Worm (Caenorhabditis elegans) whole organism, young adult: ENCODE results near the gene ben-1.

Experiments
- C06A6.2 ChIP-seq: fragments of 200-800 bp; sonication (Bioruptor generic); conservative IDR thresholded peaks from 2 replicates; pipeline ENCODE4 v1.3.6; 2022; ENCODE audit warnings: missing genetic modification characterization, missing compliant biosample characterization
- D2030.7 ChIP-seq: fragments of 200-800 bp; sonication (Bioruptor generic); IDR thresholded peaks from 2 replicates; pipeline ENCODE4 v1.3.6; 2022; ENCODE audit warnings: missing genetic modification reagents, missing genetic modification characterization, missing compliant biosample characterization
- F49E8.2 ChIP-seq: sonication (generic microtip); optimal IDR thresholded peaks from 3 replicates; lab custom pipeline; 2017; ENCODE audit warnings: missing genetic modification characterization, mild to moderate bottlenecking, missing compliant biosample characterization, antibody characterized with exemption, moderate library complexity; ENCODE audit not compliant: insufficient read depth
- F57C9.4 ChIP-seq: sonication (generic microtip); optimal IDR thresholded peaks from 2 replicates; lab custom pipeline; 2017; ENCODE audit warnings: mild to moderate bottlenecking, missing genetic modification characterization, missing compliant biosample characterization
- Y56A3A.18 ChIP-seq: fragments of 200-800 bp; sonication (Bioruptor generic); IDR thresholded peaks from 2 replicates; pipeline ENCODE4 v1.3.6; 2022; ENCODE audit warnings: missing genetic modification reagents, missing genetic modification characterization, missing compliant biosample characterization
- Y79H2A.3 ChIP-seq: fragments of 200-800 bp; sonication (Bioruptor generic); conservative IDR thresholded peaks from 2 replicates; pipeline ENCODE4 v1.3.6; 2022; ENCODE audit warnings: missing genetic modification reagents, missing genetic modification characterization, missing compliant biosample characterization
- Y95B8A.8 ChIP-seq: fragments of 200-800 bp; sonication (Bioruptor generic); IDR thresholded peaks from 2 replicates; pipeline ENCODE4 v1.3.6; 2022; ENCODE audit warnings: missing genetic modification reagents, missing genetic modification characterization, missing compliant biosample characterization
- ZK185.1 ChIP-seq: sonication (generic microtip); optimal IDR thresholded peaks from 2 replicates; lab custom pipeline; 2016; ENCODE audit warnings: mild to moderate bottlenecking, missing genetic modification characterization, missing compliant biosample characterization; ENCODE audit not compliant: poor library complexity, severe bottlenecking
- aptf-3 ChIP-seq: fragments of 200-800 bp; sonication (Bioruptor generic); IDR thresholded peaks from 2 replicates; pipeline ENCODE4 v1.3.6; 2022; ENCODE audit warnings: missing genetic modification characterization, missing compliant biosample characterization
- atf-7 ChIP-seq: sonication (generic microtip); optimal IDR thresholded peaks from 2 replicates; lab custom pipeline; 2017; ENCODE audit warnings: mild to moderate bottlenecking, missing genetic modification characterization, missing compliant biosample characterization
- attf-6 ChIP-seq: fragments of 200-800 bp; sonication (Bioruptor generic); IDR thresholded peaks from 2 replicates; pipeline ENCODE4 v1.3.6; 2022; ENCODE audit warnings: missing genetic modification reagents, missing genetic modification characterization, missing compliant biosample characterization
- ccch-3 ChIP-seq: fragments of 200-800 bp; sonication (Bioruptor generic); optimal IDR thresholded peaks from 2 replicates; lab custom pipeline; 2018; ENCODE audit warnings: mild to moderate bottlenecking, missing genetic modification characterization, missing compliant biosample characterization
- cebp-1 ChIP-seq, 2 experiments: fragments of 200-800 bp in 1 of 2; sonication (Bioruptor generic) in 1 of 2; sonication (generic microtip) in 1 of 2; IDR thresholded peaks in 1 of 2; optimal IDR thresholded peaks in 1 of 2; 2 replicates each; pipeline versions ENCODE4 v1.3.6 to Lab custom; 2017 to 2022; ENCODE audit warnings: missing compliant biosample characterization in 2 of 2, missing genetic modification characterization in 2 of 2, mild to moderate bottlenecking in 1 of 2, missing genetic modification reagents in 1 of 2, moderate library complexity in 1 of 2
- ceh-40 ChIP-seq: fragments of 200-800 bp; sonication (Bioruptor generic); IDR thresholded peaks from 2 replicates; pipeline ENCODE4 v1.3.6; 2022; ENCODE audit warnings: missing genetic modification characterization, missing compliant biosample characterization
- ceh-58 ChIP-seq: fragments of 200-800 bp; sonication (Bioruptor generic); IDR thresholded peaks from 2 replicates; pipeline ENCODE4 v1.3.6; 2022; ENCODE audit warnings: missing genetic modification characterization, missing compliant biosample characterization
- ceh-79 ChIP-seq: sonication (generic microtip); optimal IDR thresholded peaks from 2 replicates; lab custom pipeline; 2017; ENCODE audit warnings: mild to moderate bottlenecking, missing genetic modification characterization, missing compliant biosample characterization
- dox-1 ChIP-seq: fragments of 200-800 bp; sonication (Bioruptor generic); IDR thresholded peaks from 2 replicates; pipeline ENCODE4 v1.3.6; 2022; ENCODE audit warnings: missing genetic modification reagents, missing genetic modification characterization, missing compliant biosample characterization
- dpl-1 ChIP-seq: fragments of 150-350 bp; optimal IDR thresholded peaks from 2 replicates; lab custom pipeline; 2014; ENCODE audit warnings: missing biosample characterization, missing genetic modification reagents, missing genetic modification characterization
- efl-1 ChIP-seq: fragments of 150-350 bp; optimal IDR thresholded peaks from 2 replicates; lab custom pipeline; 2014; ENCODE audit warnings: missing biosample characterization, missing genetic modification reagents, missing genetic modification characterization
- egrh-3 ChIP-seq: fragments of 200-800 bp; sonication (Bioruptor generic); IDR thresholded peaks from 2 replicates; pipeline ENCODE4 v1.3.6; 2022; ENCODE audit warnings: missing genetic modification reagents, missing genetic modification characterization, missing compliant biosample characterization
- ekl-4 ChIP-seq: fragments of 200-800 bp; sonication (Bioruptor generic); IDR thresholded peaks from 2 replicates; pipeline ENCODE4 v1.3.6; 2022; ENCODE audit warnings: missing genetic modification reagents, missing genetic modification characterization, missing compliant biosample characterization
- gei-17 ChIP-seq: fragments of 200-800 bp; sonication (Bioruptor generic); optimal IDR thresholded peaks from 2 replicates; lab custom pipeline; 2018; ENCODE audit warnings: mild to moderate bottlenecking, missing genetic modification characterization, missing compliant biosample characterization
- hmg-20 ChIP-seq: fragments of 200-800 bp; sonication (Bioruptor generic); IDR thresholded peaks from 2 replicates; pipeline ENCODE4 v1.3.6; 2022; ENCODE audit warnings: missing genetic modification reagents, missing genetic modification characterization, missing compliant biosample characterization
- lag-1 ChIP-seq: fragments of 200-800 bp; sonication (Bioruptor generic); IDR thresholded peaks from 2 replicates; pipeline ENCODE4 v1.3.6; 2022; ENCODE audit warnings: missing genetic modification reagents, missing genetic modification characterization, missing compliant biosample characterization
- lir-1 ChIP-seq: fragments of 200-800 bp; sonication (Bioruptor generic); conservative IDR thresholded peaks from 2 replicates; pipeline ENCODE4 v1.3.6; 2022; ENCODE audit warnings: missing genetic modification reagents, missing genetic modification characterization, missing compliant biosample characterization
- madf-10 ChIP-seq: sonication (generic microtip); optimal IDR thresholded peaks from 2 replicates; lab custom pipeline; 2016; ENCODE audit warnings: mild to moderate bottlenecking, missing genetic modification characterization, missing compliant biosample characterization
- madf-3 ChIP-seq: fragments of 200-800 bp; sonication (Bioruptor generic); IDR thresholded peaks from 2 replicates; pipeline ENCODE4 v1.3.6; 2022; ENCODE audit warnings: missing genetic modification reagents, missing genetic modification characterization, missing compliant biosample characterization
- madf-8 ChIP-seq: fragments of 200-800 bp; sonication (Bioruptor generic); conservative IDR thresholded peaks from 2 replicates; pipeline ENCODE4 v1.3.6; 2022; ENCODE audit warnings: missing genetic modification reagents, missing genetic modification characterization, missing compliant biosample characterization
- nhr-120 ChIP-seq: fragments of 200-800 bp; sonication (Bioruptor generic); IDR thresholded peaks from 2 replicates; pipeline ENCODE4 v1.3.6; 2022; ENCODE audit warnings: missing genetic modification characterization, missing compliant biosample characterization
- nhr-27 ChIP-seq: fragments of 200-800 bp; sonication (Bioruptor generic); optimal IDR thresholded peaks from 2 replicates; lab custom pipeline; 2018; ENCODE audit warnings: mild to moderate bottlenecking, missing genetic modification characterization, moderate library complexity, missing compliant biosample characterization
- nhr-80 ChIP-seq: sonication (generic microtip); optimal IDR thresholded peaks from 2 replicates; lab custom pipeline; 2016; ENCODE audit warnings: missing genetic modification characterization, missing compliant biosample characterization
- rcor-1 ChIP-seq: fragments of 200-800 bp; sonication (Bioruptor generic); IDR thresholded peaks from 2 replicates; pipeline ENCODE4 v1.3.6; 2022; ENCODE audit warnings: missing genetic modification reagents, missing genetic modification characterization, missing compliant biosample characterization
- rec-8 ChIP-seq, 2 experiments: sonication (generic microtip); optimal IDR thresholded peaks; 2 replicates each; lab custom pipeline; 2016; ENCODE audit warnings: mild to moderate bottlenecking in 2 of 2, missing genetic modification characterization in 2 of 2, missing genetic modification reagents in 2 of 2, missing genotype in 2 of 2, missing biosample characterization in 1 of 2, missing compliant biosample characterization in 1 of 2, moderate library complexity in 1 of 2
- sdz-38 ChIP-seq: sonication (generic microtip); optimal IDR thresholded peaks from 2 replicates; lab custom pipeline; 2016; ENCODE audit warnings: missing genotype, missing genetic modification characterization, missing compliant biosample characterization
- snpc-1.1 ChIP-seq: sonication (generic microtip); optimal IDR thresholded peaks from 2 replicates; lab custom pipeline; 2017; ENCODE audit warnings: missing genetic modification characterization, mild to moderate bottlenecking, missing compliant biosample characterization, antibody characterized with exemption, moderate library complexity, missing genotype, missing genetic modification reagents; ENCODE audit not compliant: insufficient read depth
- snpc-1.3 ChIP-seq: sonication (generic microtip); optimal IDR thresholded peaks from 2 replicates; lab custom pipeline; 2017; ENCODE audit warnings: missing genetic modification characterization, mild to moderate bottlenecking, missing compliant biosample characterization, antibody characterized with exemption, moderate library complexity, missing genotype, missing genetic modification reagents; ENCODE audit not compliant: insufficient read depth
- tbx-9 ChIP-seq: sonication (generic microtip); optimal IDR thresholded peaks from 2 replicates; lab custom pipeline; 2016; ENCODE audit warnings: borderline replicate concordance, missing genetic modification characterization, inconsistent platforms, missing compliant biosample characterization
- tlf-1 ChIP-seq: fragments of 200-800 bp; sonication (Bioruptor generic); optimal IDR thresholded peaks from 2 replicates; lab custom pipeline; 2018; ENCODE audit warnings: mild to moderate bottlenecking, missing genetic modification characterization, missing compliant biosample characterization
- zim-3 ChIP-seq: sonication (generic microtip); optimal IDR thresholded peaks from 2 replicates; lab custom pipeline; 2017; ENCODE audit warnings: mild to moderate bottlenecking, missing genetic modification characterization, moderate library complexity, missing compliant biosample characterization
- ztf-28 ChIP-seq: fragments of 200-800 bp; sonication (Bioruptor generic); IDR thresholded peaks from 2 replicates; pipeline ENCODE4 v1.3.6; 2022; ENCODE audit warnings: missing genetic modification reagents, missing genetic modification characterization, missing compliant biosample characterization
- ztf-3 ChIP-seq: fragments of 200-800 bp; sonication (Bioruptor generic); optimal IDR thresholded peaks from 2 replicates; lab custom pipeline; 2018; ENCODE audit warnings: mild to moderate bottlenecking, missing genetic modification characterization, missing compliant biosample characterization

The ben-1 gene

DNA sequence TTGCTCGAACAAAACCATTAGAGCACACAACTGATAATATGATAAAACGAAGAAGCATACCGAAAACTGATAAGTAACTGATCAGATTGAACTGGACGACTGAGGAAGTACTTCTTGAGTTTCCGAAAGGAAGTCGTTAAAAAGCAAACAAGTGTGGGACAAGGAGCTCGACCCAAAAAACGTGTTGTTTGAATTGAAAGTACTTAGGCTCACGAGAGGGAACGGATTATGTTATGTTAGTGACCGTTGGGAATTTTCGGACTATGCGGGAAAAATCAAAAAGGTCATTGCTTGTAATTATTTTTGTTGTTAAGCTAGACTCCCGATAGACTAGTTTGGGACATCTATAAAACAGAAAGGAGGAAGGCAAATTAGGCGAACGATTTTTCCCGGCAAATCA, 40.2 kb upstream of the ben-1 start, which contains the start of gene C48D5.3:
TSS of gene C48D5.3 (minus strand) at position 101 of the 400 bp plus-strand sequence.
- no peak for TF ChIP-seq tlf-1 (GFP tag; lab: Kevin White, UChicago)
- no peak for TF ChIP-seq rec-8 (tag; optimal IDR thresholded peaks at IDR 0.05; lab: Kevin White, UChicago)
- no peak for TF ChIP-seq nhr-120 (GFP tag; lab: Robert Waterston, UW)
- TF ChIP-seq lir-1 (GFP tag; lab: Robert Waterston, UW) = no peak
- TF ChIP-seq Y56A3A.18 = no peak
- no peak for TF ChIP-seq snpc-1.1 (tag; lab: Kevin White, UChicago)
- no peak for TF ChIP-seq efl-1
- no peak for TF ChIP-seq dox-1 (GFP tag; lab: Robert Waterston, UW)
- TF ChIP-seq attf-6 (GFP tag; lab: Robert Waterston, UW) = no peak
- TF ChIP-seq ekl-4 = no peak
- TF ChIP-seq F49E8.2 (tag; lab: Kevin White, UChicago) = no peak
- TF ChIP-seq, all 124 proteins: peak for 0

DNA sequence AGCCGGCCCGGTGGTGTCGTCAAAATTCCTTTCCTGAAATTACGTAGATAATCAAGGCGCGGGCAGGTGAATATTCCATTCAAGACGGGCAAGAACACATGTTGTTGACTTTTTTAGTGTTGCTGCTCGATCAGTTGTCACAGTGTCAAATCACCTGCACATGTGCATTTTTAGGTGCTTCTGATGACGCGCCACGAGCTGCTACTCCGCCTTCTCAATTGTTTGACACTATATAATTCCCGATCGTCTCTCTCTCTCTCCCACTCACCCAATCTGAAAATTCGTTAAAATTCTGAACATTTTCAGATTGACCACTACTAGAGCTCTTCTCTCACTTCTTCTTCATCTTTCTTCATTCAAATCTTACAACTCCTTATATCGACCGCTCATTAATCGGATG, 31.8 kb upstream of the ben-1 start, which contains the start of gene nhr-6:
TSS of gene nhr-6 (plus strand) at position 301 of the 400 bp plus-strand sequence.
- TF ChIP-seq egrh-3 (no peak), lag-1 (GFP tag; lab: Robert Waterston, UW) (no peak), sdz-38 (tag; lab: Kevin White, UChicago) (no peak)

DNA sequence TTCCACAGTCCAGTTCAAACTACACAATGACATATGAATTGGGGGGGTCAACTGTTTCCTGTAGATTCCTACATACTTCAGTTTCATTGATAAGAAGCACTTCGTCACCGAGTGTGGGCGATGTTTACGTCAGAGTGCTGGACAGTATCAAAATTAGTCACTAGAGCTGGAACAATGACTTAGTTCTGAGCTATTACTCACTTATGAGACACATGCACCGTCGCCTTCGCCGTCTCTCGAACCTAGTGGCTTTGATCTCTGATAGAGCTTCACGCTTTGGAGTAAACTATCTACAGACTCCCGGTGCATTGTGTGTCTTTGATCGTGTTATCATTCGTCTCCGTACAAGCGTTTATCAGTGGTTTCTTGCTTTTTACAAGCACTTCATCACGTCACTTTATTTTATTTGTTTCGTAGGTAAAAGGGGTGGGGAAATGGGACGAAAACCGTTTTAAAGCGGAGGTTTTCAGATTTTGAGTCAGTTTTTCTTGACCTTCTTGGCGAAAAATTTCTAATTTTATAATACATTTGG, 30.0 kb upstream of the ben-1 start:
- no peak for TF ChIP-seq sdz-38 (tag; lab: Kevin White, UChicago)
- no peak for TF ChIP-seq ZK185.1 (tag; lab: Kevin White, UChicago)
- TF ChIP-seq lir-1 (GFP tag; lab: Robert Waterston, UW) = no peak
- peak; percentile 78 for TF ChIP-seq nhr-80 (tag; lab: Kevin White, UChicago)
- no peak for TF ChIP-seq rec-8 (tag; optimal IDR thresholded peaks at IDR 0.05; lab: Kevin White, UChicago)
- no peak for TF ChIP-seq ztf-28 (GFP tag; lab: Robert Waterston, UW)
- TF ChIP-seq hmg-20 (GFP tag; lab: Robert Waterston, UW) = no peak
- TF ChIP-seq lag-1 (GFP tag; lab: Robert Waterston, UW) = no peak
- TF ChIP-seq dpl-1 (GFP tag; lab: Kevin White, UChicago) = no peak
- TF ChIP-seq C06A6.2 (GFP tag; lab: Robert Waterston, UW) = no peak
- no peak for TF ChIP-seq aptf-3 (GFP tag; lab: Robert Waterston, UW)
- peak; percentile 61 for TF ChIP-seq dox-1 (GFP tag; lab: Robert Waterston, UW)
- no peak for TF ChIP-seq gei-17 (GFP tag; lab: Kevin White, UChicago)
- no peak for TF ChIP-seq ceh-58 (GFP tag; lab: Robert Waterston, UW)
- no peak for TF ChIP-seq madf-3
- peak; percentile 47 for TF ChIP-seq atf-7 (tag; lab: Kevin White, UChicago)
- TF ChIP-seq attf-6 (GFP tag; lab: Robert Waterston, UW) = no peak
- no peak for TF ChIP-seq Y79H2A.3 (GFP tag; lab: Robert Waterston, UW)

DNA sequence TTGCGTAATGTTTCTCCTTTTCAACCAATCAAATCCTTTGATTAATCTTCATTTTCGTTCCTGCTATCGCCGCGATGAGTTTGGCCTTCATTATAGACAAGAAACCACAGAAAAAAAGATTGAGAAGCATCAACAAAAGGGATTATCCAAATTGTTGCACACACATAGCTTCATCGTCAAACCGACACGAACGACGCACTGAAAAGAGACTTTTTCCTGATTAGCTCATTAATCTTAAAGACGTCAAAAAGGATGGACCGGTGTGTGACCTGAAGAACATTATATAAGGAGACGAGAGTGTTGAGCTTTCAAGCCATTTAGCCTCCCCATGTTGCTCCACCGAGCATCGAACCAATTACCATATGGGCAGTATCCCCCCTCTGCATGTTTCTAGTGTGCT, 28.3 kb upstream of the ben-1 start:
- TF ChIP-seq efl-1 (no peak), madf-10 (tag; lab: Kevin White, UChicago) (no peak), ccch-3 (no peak), D2030.7 (GFP tag; lab: Robert Waterston, UW) (no peak), rcor-1 (GFP tag; lab: Robert Waterston, UW) (no peak), cebp-1 (GFP tag; IDR thresholded peaks at IDR 0.05; lab: Robert Waterston, UW) (no peak), cebp-1 (tag; optimal IDR thresholded peaks at IDR 0.05; lab: Kevin White, UChicago) (no peak), nhr-80 (tag; lab: Kevin White, UChicago) (no peak), ztf-3 (no peak), zim-3 (tag; lab: Kevin White, UChicago) (no peak), F57C9.4 (no peak), ceh-79 (tag; lab: Kevin White, UChicago) (no peak), ZK185.1 (tag; lab: Kevin White, UChicago) (no peak), snpc-1.3 (no peak), Y95B8A.8 (GFP tag; lab: Robert Waterston, UW) (no peak), madf-8 (GFP tag; lab: Robert Waterston, UW) (no peak), ceh-40 (GFP tag; lab: Robert Waterston, UW) (no peak), nhr-27 (tag; lab: Kevin White, UChicago) (no peak), tbx-9 (tag; lab: Kevin White, UChicago) (no peak)
